Worm (Caenorhabditis elegans) whole organism, L1 larva: Measurements from ENCODE around the gene Y39B6A.1.
A peak's percentile ranks its signal among the peaks of the same experiment; 100 is the strongest.

Experiments
- C04F5.9 ChIP-seq: sonication (generic microtip); optimal IDR thresholded peaks from 2 replicates; lab custom pipeline; 2016; ENCODE audit warnings: missing genetic modification characterization, missing compliant biosample characterization
- C16A3.4 ChIP-seq: fragments of 150-350 bp; optimal IDR thresholded peaks from 2 replicates; lab custom pipeline; 2014; ENCODE audit warnings: missing biosample characterization, missing genetic modification characterization
- C34B4.2 ChIP-seq: sonication (generic microtip); optimal IDR thresholded peaks from 2 replicates; lab custom pipeline; 2017; ENCODE audit warnings: mild to moderate bottlenecking, missing genetic modification characterization, missing compliant biosample characterization
- alr-1 ChIP-seq: fragments of 200-800 bp; sonication (Bioruptor generic); optimal IDR thresholded peaks from 2 replicates; lab custom pipeline; 2018; ENCODE audit warnings: borderline replicate concordance, mild to moderate bottlenecking, missing genetic modification characterization, missing compliant biosample characterization
- ceh-82 ChIP-seq, 3 experiments: fragments of 150-350 bp in 1 of 3; sonication (generic microtip) in 2 of 3; optimal IDR thresholded peaks; 2 replicates each; lab custom pipeline; 2014 to 2017; ENCODE audit warnings: missing biosample characterization in 3 of 3, missing genetic modification characterization in 3 of 3
- ceh-88 ChIP-seq: fragments of 200-800 bp; sonication (Bioruptor generic); IDR thresholded peaks from 2 replicates; pipeline ENCODE4 v1.3.6; 2022; ENCODE audit warnings: missing genetic modification characterization, missing compliant biosample characterization
- ceh-90 ChIP-seq: sonication (generic microtip); optimal IDR thresholded peaks from 2 replicates; lab custom pipeline; 2016; ENCODE audit warnings: missing genetic modification characterization, missing compliant biosample characterization
- dpl-1 ChIP-seq, 3 experiments: fragments of 150-350 bp in 2 of 3; sonication (generic microtip) in 1 of 3; optimal IDR thresholded peaks; 2 replicates each; lab custom pipeline; 2014 to 2017; ENCODE audit warnings: missing biosample characterization in 3 of 3, missing genetic modification characterization in 3 of 3, missing genetic modification reagents in 3 of 3
- efl-1 ChIP-seq, 4 experiments: fragments of 150-350 bp; optimal IDR thresholded peaks in 3 of 4; peaks in 1 of 4; 1 replicate in 1 of 4; 2 replicates in 3 of 4; lab custom pipeline; 2014; ENCODE audit warnings: missing biosample characterization in 2 of 4, missing genetic modification characterization in 2 of 4, missing genetic modification reagents in 2 of 4
- egl-13 ChIP-seq: sonication (generic microtip); optimal IDR thresholded peaks from 2 replicates; lab custom pipeline; 2016; ENCODE audit warnings: missing genotype, missing genetic modification reagents, missing genetic modification characterization, missing compliant biosample characterization
- egl-27 ChIP-seq, 2 experiments: fragments of 150-350 bp in 1 of 2; sonication (generic microtip); optimal IDR thresholded peaks; 3 replicates each; lab custom pipeline; 2017 to 2018; ENCODE audit warnings: missing biosample characterization in 2 of 2, missing genetic modification characterization in 2 of 2, missing genetic modification reagents in 2 of 2
- elt-2 ChIP-seq: sonication (generic microtip); optimal IDR thresholded peaks from 2 replicates; lab custom pipeline; 2016; ENCODE audit warnings: missing genetic modification characterization, mild to moderate bottlenecking, inconsistent platforms, missing compliant biosample characterization, missing genetic modification reagents
- ets-5 ChIP-seq: fragments of 200-800 bp; sonication (Bioruptor generic); IDR thresholded peaks from 2 replicates; pipeline ENCODE4 v1.3.6; 2022; ENCODE audit warnings: missing genetic modification characterization, missing compliant biosample characterization
- fkh-4 ChIP-seq: sonication (generic microtip); optimal IDR thresholded peaks from 2 replicates; lab custom pipeline; 2016; ENCODE audit warnings: missing compliant biosample characterization, missing genetic modification characterization, borderline replicate concordance
- fos-1 ChIP-seq: fragments of 150-350 bp; optimal IDR thresholded peaks from 2 replicates; lab custom pipeline; 2014; ENCODE audit warnings: missing biosample characterization, missing genetic modification characterization
- hlh-17 ChIP-seq: fragments of 200-800 bp; sonication (Bioruptor generic); optimal IDR thresholded peaks from 2 replicates; lab custom pipeline; 2018; ENCODE audit warnings: missing genetic modification characterization, mild to moderate bottlenecking, missing compliant biosample characterization, moderate library complexity, borderline replicate concordance
- hpl-2 ChIP-seq: fragments of 150-350 bp; optimal IDR thresholded peaks from 2 replicates; lab custom pipeline; 2014; ENCODE audit warnings: missing biosample characterization, missing genetic modification reagents, missing genetic modification characterization
- isw-1 ChIP-seq: fragments of 200-800 bp; sonication (Bioruptor generic); IDR thresholded peaks from 2 replicates; pipeline ENCODE4 v1.3.6; 2022; ENCODE audit warnings: missing genetic modification characterization, missing compliant biosample characterization
- jun-1 ChIP-seq: fragments of 150-350 bp; optimal IDR thresholded peaks from 2 replicates; lab custom pipeline; 2014; ENCODE audit warnings: missing biosample characterization, missing genetic modification reagents, missing genetic modification characterization
- lin-14 ChIP-seq: fragments of 200-800 bp; sonication (Bioruptor generic); optimal IDR thresholded peaks from 2 replicates; lab custom pipeline; 2018; ENCODE audit warnings: mild to moderate bottlenecking, missing genetic modification characterization, moderate library complexity, missing compliant biosample characterization
- lin-15B ChIP-seq: fragments of 150-350 bp; sonication (generic microtip); optimal IDR thresholded peaks from 3 replicates; lab custom pipeline; 2014; ENCODE audit warnings: missing biosample characterization, missing genetic modification characterization
- lin-35 ChIP-seq, 2 experiments: fragments of 150-350 bp; optimal IDR thresholded peaks; 2 replicates each; lab custom pipeline; 2014; ENCODE audit warnings: missing biosample characterization in 2 of 2, missing genetic modification characterization in 2 of 2, missing genetic modification reagents in 2 of 2
- mab-9 ChIP-seq: fragments of 200-800 bp; sonication (Bioruptor generic); IDR thresholded peaks from 2 replicates; pipeline ENCODE4 v1.3.6; 2022; ENCODE audit warnings: missing genetic modification reagents, missing genetic modification characterization, missing compliant biosample characterization
- mef-2 ChIP-seq: fragments of 150-350 bp; optimal IDR thresholded peaks from 2 replicates; lab custom pipeline; 2014; ENCODE audit warnings: missing biosample characterization, missing genetic modification characterization
- nhr-11 ChIP-seq: fragments of 150-350 bp; optimal IDR thresholded peaks from 2 replicates; lab custom pipeline; 2014; ENCODE audit warnings: missing biosample characterization, missing genetic modification characterization
- nhr-20 ChIP-seq: sonication (generic microtip); optimal IDR thresholded peaks from 2 replicates; lab custom pipeline; 2016; ENCODE audit warnings: mild to moderate bottlenecking, missing genetic modification characterization, missing compliant biosample characterization
- nhr-237 ChIP-seq: fragments of 150-350 bp; optimal IDR thresholded peaks from 2 replicates; lab custom pipeline; 2014; ENCODE audit warnings: missing biosample characterization, missing genetic modification characterization
- nhr-76 ChIP-seq: sonication (generic microtip); optimal IDR thresholded peaks from 2 replicates; lab custom pipeline; 2017; ENCODE audit warnings: missing biosample characterization, missing genetic modification characterization
- nhr-77 ChIP-seq: fragments of 150-350 bp; optimal IDR thresholded peaks from 2 replicates; lab custom pipeline; 2014; ENCODE audit warnings: missing biosample characterization, missing genetic modification characterization
- nhr-84 ChIP-seq: sonication (generic microtip); optimal IDR thresholded peaks from 2 replicates; lab custom pipeline; 2017; ENCODE audit warnings: missing biosample characterization, missing genetic modification characterization
- nhr-85 ChIP-seq: sonication (generic microtip); peaks from one replicate; lab custom pipeline; 2016; ENCODE audit warnings: missing genetic modification characterization, inconsistent platforms, missing compliant biosample characterization
- nhr-90 ChIP-seq: sonication (generic microtip); optimal IDR thresholded peaks from 2 replicates; lab custom pipeline; 2016; ENCODE audit warnings: mild to moderate bottlenecking, missing genetic modification characterization, missing compliant biosample characterization; ENCODE audit not compliant: poor library complexity
- rnt-1 ChIP-seq: sonication (generic microtip); optimal IDR thresholded peaks from 2 replicates; lab custom pipeline; 2016; ENCODE audit warnings: mild to moderate bottlenecking, missing genetic modification characterization, moderate library complexity, missing compliant biosample characterization
- skn-1 ChIP-seq: fragments of 150-350 bp; optimal IDR thresholded peaks from 2 replicates; lab custom pipeline; 2014; ENCODE audit warnings: missing biosample characterization, missing genetic modification characterization
- snu-23 ChIP-seq: sonication (generic microtip); optimal IDR thresholded peaks from 2 replicates; lab custom pipeline; 2016; ENCODE audit warnings: missing genetic modification characterization, missing compliant biosample characterization
- sox-4 ChIP-seq: sonication (generic microtip); optimal IDR thresholded peaks from 2 replicates; lab custom pipeline; 2016; ENCODE audit warnings: missing genetic modification characterization, missing compliant biosample characterization
- swsn-7 ChIP-seq: sonication (generic microtip); optimal IDR thresholded peaks from 2 replicates; lab custom pipeline; 2016; ENCODE audit warnings: missing genetic modification characterization, missing compliant biosample characterization
- unc-130 ChIP-seq: fragments of 150-350 bp; optimal IDR thresholded peaks from 2 replicates; lab custom pipeline; 2017; ENCODE audit warnings: missing biosample characterization, missing genetic modification characterization, inconsistent platforms
- unc-30 ChIP-seq: sonication (generic microtip); optimal IDR thresholded peaks from 2 replicates; lab custom pipeline; 2017; ENCODE audit warnings: missing biosample characterization, missing genetic modification characterization
- unc-98 ChIP-seq: fragments of 200-800 bp; sonication (Bioruptor generic); IDR thresholded peaks from 2 replicates; pipeline ENCODE4 v1.3.6; 2022; ENCODE audit warnings: missing genetic modification characterization, missing compliant biosample characterization
- vab-15 ChIP-seq: sonication (generic microtip); optimal IDR thresholded peaks from 2 replicates; lab custom pipeline; 2017; ENCODE audit warnings: missing genotype, mild to moderate bottlenecking, missing genetic modification characterization, missing compliant biosample characterization
- zag-1 ChIP-seq: fragments of 150-350 bp; optimal IDR thresholded peaks from 2 replicates; lab custom pipeline; 2014; ENCODE audit warnings: missing biosample characterization, missing genetic modification characterization
- zip-4 ChIP-seq: fragments of 200-800 bp; sonication (Bioruptor generic); optimal IDR thresholded peaks from 2 replicates; lab custom pipeline; 2018; ENCODE audit warnings: mild to moderate bottlenecking, missing genetic modification characterization, moderate library complexity, missing compliant biosample characterization
- ztf-11 ChIP-seq, 2 experiments: sonication (generic microtip); optimal IDR thresholded peaks; 2 replicates each; lab custom pipeline; 2016 to 2017; ENCODE audit warnings: missing genetic modification characterization in 2 of 2, missing biosample characterization in 1 of 2, missing compliant biosample characterization in 1 of 2
- ztf-4 ChIP-seq: fragments of 150-350 bp; optimal IDR thresholded peaks from 2 replicates; lab custom pipeline; 2014; ENCODE audit warnings: missing biosample characterization, missing genetic modification characterization

Y39B6A.1 gene

ce11 chrV:19205450-19205849 is 2.0 kb upstream of the Y39B6A.1 start (continued):
- no peak for TF ChIP-seq rnt-1
- no peak for TF ChIP-seq nhr-77 (tag; lab: Kevin White, UChicago)
- TF ChIP-seq lin-14 (GFP tag; lab: Kevin White, UChicago) = peak; percentile 10
- TF ChIP-seq hlh-17 = no peak
- no peak for TF ChIP-seq mef-2
- no peak for TF ChIP-seq unc-30 (tag; lab: Kevin White, UChicago)
- no peak for TF ChIP-seq alr-1 (tag; lab: Kevin White, UChicago)
- peak; percentile 19 for TF ChIP-seq nhr-20
- TF ChIP-seq jun-1 (tag; lab: Kevin White, UChicago) = no peak
- TF ChIP-seq swsn-7 (tag; lab: Kevin White, UChicago) = no peak
- no peak for TF ChIP-seq sox-4 (tag; lab: Kevin White, UChicago)
- TF ChIP-seq zip-4 (GFP tag; lab: Kevin White, UChicago) = no peak
- TF ChIP-seq ztf-4 (tag; lab: Kevin White, UChicago) = no peak
- TF ChIP-seq zag-1 (tag; lab: Kevin White, UChicago) = no peak

ce11 chrV:19202800-19203199 is 607 bp downstream of the Y39B6A.1 start:
- no peak for TF ChIP-seq unc-98
- no peak for TF ChIP-seq snu-23 (GFP tag; lab: Kevin White, UChicago)
- no peak for TF ChIP-seq ets-5
- TF ChIP-seq skn-1 (tag; lab: Kevin White, UChicago) = no peak
- TF ChIP-seq ceh-90 (tag; lab: Kevin White, UChicago) = no peak
- no peak for TF ChIP-seq isw-1 (GFP tag; lab: Robert Waterston, UW)
- TF ChIP-seq swsn-7 (tag; lab: Kevin White, UChicago) = no peak
- TF ChIP-seq unc-130 (tag; lab: Kevin White, UChicago) = no peak
- TF ChIP-seq hpl-2 = no peak
- no peak for TF ChIP-seq C04F5.9 (tag; lab: Kevin White, UChicago)
- TF ChIP-seq dpl-1 (GFP tag; optimal IDR thresholded peaks at IDR 0.05; lab: Kevin White, UChicago) = no peak
- no peak for TF ChIP-seq lin-35 (GFP tag; optimal IDR thresholded peaks at IDR 0.05; lab: Kevin White, UChicago)
- no peak for TF ChIP-seq nhr-85
- no peak for TF ChIP-seq ceh-82 (tag; optimal IDR thresholded peaks at IDR 0.05; lab: Kevin White, UChicago)
- TF ChIP-seq egl-27 (tag; optimal IDR thresholded peaks at IDR 0.05; lab: Kevin White, UChicago) = no peak
- TF ChIP-seq fos-1 (tag; lab: Kevin White, UChicago) = no peak
- no peak for TF ChIP-seq nhr-76
- TF ChIP-seq elt-2 (tag; lab: Kevin White, UChicago) = no peak

ce11 chrV:19201190-19201589 is 2.2 kb downstream of the Y39B6A.1 start:
- TF ChIP-seq efl-1 (optimal IDR thresholded peaks at IDR 0.05; lab: Kevin White, UChicago) = no peak
- TF ChIP-seq efl-1 (GFP tag; optimal IDR thresholded peaks at IDR 0.05 in 1 of 2; lab: Kevin White, UChicago) = peak in 1 of 2 experiments; percentile 65
- no peak for TF ChIP-seq C34B4.2

ce11 chrV:19189963-19190597 is 13.3 kb downstream of the Y39B6A.1 start, which contains the start of the genes Y39B6A.3 and pph-5:
TSS of gene Y39B6A.3 (minus strand) at chrV:19190013.
TSS of gene pph-5 (plus strand) at chrV:19190547.
- no peak for TF ChIP-seq C34B4.2
- TF ChIP-seq ztf-11 (tag; optimal IDR thresholded peaks at IDR 0.05; lab: Kevin White, UChicago) = no peak
- TF ChIP-seq nhr-237 (tag; lab: Kevin White, UChicago) = no peak
- TF ChIP-seq lin-35 (GFP tag; optimal IDR thresholded peaks at IDR 0.05; lab: Kevin White, UChicago) = peak; percentile 49 to 53
- no peak for TF ChIP-seq fkh-4 (tag; lab: Kevin White, UChicago)
- TF ChIP-seq C16A3.4 = peak; percentile 18
- peak; percentile 36 to 52 (median 36) for TF ChIP-seq dpl-1 (GFP tag; optimal IDR thresholded peaks at IDR 0.05; lab: Kevin White, UChicago)
- TF ChIP-seq lin-14 (GFP tag; lab: Kevin White, UChicago) = no peak
- peak; percentile 49 for TF ChIP-seq nhr-77 (tag; lab: Kevin White, UChicago)
- TF ChIP-seq mab-9 (GFP tag; lab: Robert Waterston, UW) = no peak
- no peak for TF ChIP-seq ceh-88
- TF ChIP-seq skn-1 (tag; lab: Kevin White, UChicago) = peak; percentile 9
- TF ChIP-seq unc-30 (tag; lab: Kevin White, UChicago) = no peak
- no peak for TF ChIP-seq nhr-11 (tag; lab: Kevin White, UChicago)
- peak; percentile 78 for TF ChIP-seq snu-23 (GFP tag; lab: Kevin White, UChicago)
- no peak for TF ChIP-seq hlh-17
- TF ChIP-seq egl-13 = no peak
- TF ChIP-seq alr-1 (tag; lab: Kevin White, UChicago) = no peak
- peak; percentile 30 to 52 for TF ChIP-seq efl-1 (optimal IDR thresholded peaks at IDR 0.05; lab: Kevin White, UChicago)
- peak; percentile 26 to 88 for TF ChIP-seq efl-1 (GFP tag; optimal IDR thresholded peaks at IDR 0.05 in 1 of 2; lab: Kevin White, UChicago)
- no peak for TF ChIP-seq vab-15 (tag; lab: Kevin White, UChicago)
- TF ChIP-seq nhr-84 (tag; lab: Kevin White, UChicago) = no peak
- peak; percentile 44 for TF ChIP-seq lin-15B (tag; lab: Kevin White, UChicago)
- no peak for TF ChIP-seq nhr-90
- TF ChIP-seq ceh-90 (tag; lab: Kevin White, UChicago) = no peak
